Fruit fly (Drosophila melanogaster): ENCODE measurements around the gene Naa40.

The Naa40 gene

dm6 chr3R:29772795-29773331 lies 48.1 kb upstream of the Naa40 start (continued):
- TF ChIP-seq CG10209 (GFP tag; optimal IDR thresholded peaks at IDR 0.05) (peak; percentile 6), Atf6 (GFP tag; IDR thresholded peaks at IDR 0.05) (peak; percentile 69), ara (GFP tag; IDR thresholded peaks at IDR 0.05) (0 out of 2 replicates have a peak, but pooled peaks have one; percentile 25), CG13296 (GFP tag; optimal IDR thresholded peaks at IDR 0.05) (peak; percentile 27), CG11695 (GFP tag; IDR thresholded peaks at IDR 0.05) (0 out of 3 replicates have a peak, but pooled peaks have one; percentile 23), MESR4 (GFP tag; optimal IDR thresholded peaks at IDR 0.05) (no peak), lola (GFP tag; optimal IDR thresholded peaks at IDR 0.05) (no peak), CG1647 (GFP tag; optimal IDR thresholded peaks at IDR 0.05) (no peak), odd (GFP tag; optimal IDR thresholded peaks at IDR 0.05) (peak; percentile 14), CG17612 (GFP tag; IDR thresholded peaks at IDR 0.05) (no peak), zen (tag; optimal IDR thresholded peaks at IDR 0.05) (no peak), Opbp (GFP tag; IDR thresholded peaks at IDR 0.05; ENCODE audit: partially characterized antibody) (no peak; the same call in 2 of the 3 replicates), Deaf1 (tag; optimal IDR thresholded peaks at IDR 0.05) (peak; percentile 63), Dfd (GFP tag; optimal IDR thresholded peaks at IDR 0.05) (no peak), zf30C (GFP tag; optimal IDR thresholded peaks at IDR 0.05) (no peak), CG16815 (GFP tag; optimal IDR thresholded peaks at IDR 0.05) (no peak), CG8388 (GFP tag; optimal IDR thresholded peaks at IDR 0.05) (no peak), usp (GFP tag; optimal IDR thresholded peaks at IDR 0.05) (no peak), CG13287 (GFP tag; IDR thresholded peaks at IDR 0.05; ENCODE audit: partially characterized antibody) (peak; percentile 61; the same call in 1 of the 2 replicates), CG7987 (GFP tag; optimal IDR thresholded peaks at IDR 0.05) (no peak), nerfin-2 (GFP tag; IDR thresholded peaks at IDR 0.05; ENCODE audit: partially characterized antibody) (peak; percentile 41; the same call in 1 of the 2 replicates), Asciz (GFP tag; optimal IDR thresholded peaks at IDR 0.05) (no peak), HLHmδ (GFP tag; optimal IDR thresholded peaks at IDR 0.05) (no peak), CG9727 (GFP tag; optimal IDR thresholded peaks at IDR 0.05) (no peak), Jarid2 (GFP tag; optimal IDR thresholded peaks at IDR 0.05) (peak; percentile 96), CG1602 (GFP tag; optimal IDR thresholded peaks at IDR 0.05) (no peak), CG11247 (GFP tag; IDR thresholded peaks at IDR 0.05) (0 out of 2 replicates have a peak, but pooled peaks have one; percentile 11), br (optimal IDR thresholded peaks at IDR 0.05) (no peak), E2f1 (GFP tag; IDR thresholded peaks at IDR 0.05) (no peak), slp2 (GFP tag; optimal IDR thresholded peaks at IDR 0.05) (no peak), CG10462 (GFP tag; optimal IDR thresholded peaks at IDR 0.05) (no peak), BtbVII (GFP tag; optimal IDR thresholded peaks at IDR 0.05) (peak; percentile 62), prd (optimal IDR thresholded peaks at IDR 0.05) (no peak), prd (GFP tag; IDR thresholded peaks at IDR 0.05) (no peak), CG1603 (tag; optimal IDR thresholded peaks at IDR 0.05) (peak; percentile 22), knrl (GFP tag; IDR thresholded peaks at IDR 0.05; ENCODE audit: partially characterized antibody) (peak; percentile 35; the same call in 1 of the 3 replicates), Hr3 (GFP tag; optimal IDR thresholded peaks at IDR 0.05) (no peak), CG15601 (tag; optimal IDR thresholded peaks at IDR 0.05) (peak; percentile 16), p53 (GFP tag; optimal IDR thresholded peaks at IDR 0.05) (no peak), CG17361 (GFP tag; IDR thresholded peaks at IDR 0.05) (no peak), chn (GFP tag; optimal IDR thresholded peaks at IDR 0.05) (peak; percentile 2), CG15479 (GFP tag; optimal IDR thresholded peaks at IDR 0.05) (no peak), B-H1 (GFP tag; IDR thresholded peaks at IDR 0.05) (no peak), CG31441 (GFP tag; IDR thresholded peaks at IDR 0.05) (no peak), CG11093 (GFP tag; IDR thresholded peaks at IDR 0.05) (no peak), CG9215 (GFP tag; IDR thresholded peaks at IDR 0.05) (no peak), ab (GFP tag; optimal IDR thresholded peaks at IDR 0.05) (no peak), hth (optimal IDR thresholded peaks at IDR 0.05) (no peak), YL-1 (GFP tag; optimal IDR thresholded peaks at IDR 0.05) (peak; percentile 71), CG5953 (GFP tag; IDR thresholded peaks at IDR 0.05) (no peak), Hey (tag; optimal IDR thresholded peaks at IDR 0.05) (peak; percentile 51)
